Fruit fly (Drosophila melanogaster) S2 (cell line): Measurements from ENCODE around the gene CG18549.

Source experiments
- CG8478 ChIP-seq: fragments of >200 bp; optimal IDR thresholded peaks from 2 replicates; lab custom pipeline; 2018
- CTCF ChIP-seq, 2 experiments: fragments of >200 bp; optimal IDR thresholded peaks; 2 replicates each; lab custom pipeline; 2018

- no peak for TF ChIP-seq CG8478 (lab: Kevin White, UChicago)
- TF ChIP-seq CTCF (optimal IDR thresholded peaks at IDR 0.05; lab: Kevin White, UChicago), result no peak
Observed at dm6 chr3R:12433764-12434163, 15.3 kb upstream of the CG18549 start, which contains the start of the genes Aos1 and Srlp.
